Worm (Caenorhabditis elegans): Measurements from ENCODE around the gene ZK84.2.

- TF ChIP-seq nhr-12 (tag; optimal IDR thresholded peaks at IDR 0.05) (no peak), nhr-237 (tag; optimal IDR thresholded peaks at IDR 0.05) (no peak), nhr-11 (tag; optimal IDR thresholded peaks at IDR 0.05) (no peak), ceh-82 (tag; optimal IDR thresholded peaks at IDR 0.05) (no peak), skn-1 (tag; optimal IDR thresholded peaks at IDR 0.05) (no peak), unc-62 (GFP tag; optimal IDR thresholded peaks at IDR 0.05) (no peak), lsy-2 (tag; optimal IDR thresholded peaks at IDR 0.05) (no peak), nhr-77 (tag; optimal IDR thresholded peaks at IDR 0.05) (no peak)
These were observed 18.1 kb upstream of the ZK84.2 start, which contains the start of gene ins-4 for ce11 chrII:5996066-5996465.

Data from whole organism, L2 larva.